Worm (Caenorhabditis elegans) whole organism, L4 larva: Measurements from ENCODE around the gene cec-3.

ENCODE experiments used
- lin-13 ChIP-seq: fragments of 150-350 bp; optimal IDR thresholded peaks from 2 replicates; lab custom pipeline; 2014; ENCODE audit warnings: missing biosample characterization, missing genetic modification reagents, missing genetic modification characterization
- nhr-76 ChIP-seq: fragments of 150-350 bp; optimal IDR thresholded peaks from 2 replicates; lab custom pipeline; 2014; ENCODE audit warnings: missing biosample characterization, missing genetic modification characterization
- tag-97 ChIP-seq: fragments of 200-800 bp; sonication (Bioruptor generic); IDR thresholded peaks from 2 replicates; pipeline ENCODE4 v1.3.6; 2022; ENCODE audit warnings: missing genetic modification characterization, missing compliant biosample characterization

ce11 chrII:7900762-7901161 is 43.4 kb upstream of the cec-3 start:
- no peak for TF ChIP-seq tag-97 (GFP tag; lab: Robert Waterston, UW)
- TF ChIP-seq nhr-76 (tag; lab: Kevin White, UChicago) = no peak
- no peak for TF ChIP-seq lin-13
